Fruit fly (Drosophila melanogaster): ENCODE measurements around the gene Fuca.

Fuca gene

dm6 chr3L:11528397-11528923 lies 5.9 kb upstream of the Fuca start (continued):
- TF ChIP-seq Ptx1 (GFP tag; IDR thresholded peaks at IDR 0.05) (no peak), Atf-2 (GFP tag; optimal IDR thresholded peaks at IDR 0.05) (no peak), p53 (GFP tag; optimal IDR thresholded peaks at IDR 0.05) (no peak), CG10431 (GFP tag; optimal IDR thresholded peaks at IDR 0.05) (no peak), exex (tag; optimal IDR thresholded peaks at IDR 0.05) (peak; percentile 73), unpg (GFP tag; optimal IDR thresholded peaks at IDR 0.05) (no peak), Dp (GFP tag; optimal IDR thresholded peaks at IDR 0.05) (no peak), Mad (GFP tag; optimal IDR thresholded peaks at IDR 0.05) (no peak), pan (optimal IDR thresholded peaks at IDR 0.05) (no peak), pan (GFP tag; optimal IDR thresholded peaks at IDR 0.05 in 1 of 2, IDR thresholded peaks at IDR 0.05 in 1 of 2) (peak in 1 of 2 experiments; percentile 37), CG18476 (GFP tag; optimal IDR thresholded peaks at IDR 0.05) (no peak), prd (optimal IDR thresholded peaks at IDR 0.05) (no peak), prd (GFP tag; IDR thresholded peaks at IDR 0.05) (no peak), dysf (GFP tag; IDR thresholded peaks at IDR 0.05) (no peak), nerfin-2 (GFP tag; IDR thresholded peaks at IDR 0.05; ENCODE audit: partially characterized antibody) (no peak), crol (GFP tag; IDR thresholded peaks at IDR 0.05) (no peak), CG2129 (GFP tag; IDR thresholded peaks at IDR 0.05; ENCODE audit: partially characterized antibody) (no peak), knrl (GFP tag; IDR thresholded peaks at IDR 0.05; ENCODE audit: partially characterized antibody) (no peak), CG17359 (tag; optimal IDR thresholded peaks at IDR 0.05) (peak; percentile 13), dan (GFP tag; IDR thresholded peaks at IDR 0.05) (no peak), CG6175 (GFP tag; IDR thresholded peaks at IDR 0.05) (no peak), CG4404 (GFP tag; IDR thresholded peaks at IDR 0.05) (no peak), slou (GFP tag; optimal IDR thresholded peaks at IDR 0.05) (no peak), CG10565 (GFP tag; optimal IDR thresholded peaks at IDR 0.05) (no peak), B-H2 (GFP tag; optimal IDR thresholded peaks at IDR 0.05) (no peak), toy (GFP tag; IDR thresholded peaks at IDR 0.05) (no peak), HLH3B (GFP tag; IDR thresholded peaks at IDR 0.05) (no peak), ATbp (GFP tag; optimal IDR thresholded peaks at IDR 0.05) (peak; percentile 61), CG18011 (GFP tag; optimal IDR thresholded peaks at IDR 0.05) (no peak), CG13123 (GFP tag; optimal IDR thresholded peaks at IDR 0.05) (no peak), org-1 (GFP tag; optimal IDR thresholded peaks at IDR 0.05) (no peak), pum (GFP tag; optimal IDR thresholded peaks at IDR 0.05) (no peak), row (GFP tag; IDR thresholded peaks at IDR 0.05) (no peak), Stat92E (GFP tag; optimal IDR thresholded peaks at IDR 0.05) (no peak), vnd (GFP tag; IDR thresholded peaks at IDR 0.05; ENCODE audit: partially characterized antibody) (no peak), Sry-β (GFP tag; optimal IDR thresholded peaks at IDR 0.05) (no peak), B-H1 (GFP tag; IDR thresholded peaks at IDR 0.05) (no peak), eyg (GFP tag; optimal IDR thresholded peaks at IDR 0.05) (no peak), Doc3 (GFP tag; IDR thresholded peaks at IDR 0.05; ENCODE audit: partially characterized antibody) (no peak), CG4282 (GFP tag; optimal IDR thresholded peaks at IDR 0.05) (no peak), CG18262 (tag; optimal IDR thresholded peaks at IDR 0.05) (no peak), CG16813 (GFP tag; IDR thresholded peaks at IDR 0.05; ENCODE audit: partially characterized antibody) (no peak), CG2712 (tag; optimal IDR thresholded peaks at IDR 0.05) (no peak), Dip3 (GFP tag; optimal IDR thresholded peaks at IDR 0.05) (no peak), Eip74EF (GFP tag; optimal IDR thresholded peaks at IDR 0.05) (peak in 1 of 2 experiments; percentile 29), cad (GFP tag; optimal IDR thresholded peaks at IDR 0.05) (no peak), CG2120 (GFP tag; optimal IDR thresholded peaks at IDR 0.05) (no peak), lilli (GFP tag; optimal IDR thresholded peaks at IDR 0.05) (no peak), Sox100B (GFP tag; optimal IDR thresholded peaks at IDR 0.05) (peak; percentile 7), Rx (GFP tag; IDR thresholded peaks at IDR 0.05) (no peak), CrebB (tag; optimal IDR thresholded peaks at IDR 0.05) (no peak)
